Worm (Caenorhabditis elegans) whole organism, young adult: ENCODE data around the gene Y41D4A.3.

Experiments
- F22D6.2 ChIP-seq: sonication (generic microtip); optimal IDR thresholded peaks from 2 replicates; lab custom pipeline; 2016; ENCODE audit warnings: mild to moderate bottlenecking, missing genetic modification characterization, missing compliant biosample characterization
- F49E8.2 ChIP-seq: sonication (generic microtip); optimal IDR thresholded peaks from 3 replicates; lab custom pipeline; 2017; ENCODE audit warnings: missing genetic modification characterization, mild to moderate bottlenecking, missing compliant biosample characterization, antibody characterized with exemption, moderate library complexity; ENCODE audit not compliant: insufficient read depth
- F55B11.4 ChIP-seq: sonication (generic microtip); optimal IDR thresholded peaks from 2 replicates; lab custom pipeline; 2016; ENCODE audit warnings: missing compliant biosample characterization, missing genetic modification characterization, borderline replicate concordance; ENCODE audit not compliant: insufficient read depth
- T07F8.4 ChIP-seq: sonication (generic microtip); optimal IDR thresholded peaks from 2 replicates; lab custom pipeline; 2016; ENCODE audit warnings: mild to moderate bottlenecking, missing genetic modification characterization, moderate library complexity, missing compliant biosample characterization
- Y79H2A.3 ChIP-seq: fragments of 200-800 bp; sonication (Bioruptor generic); conservative IDR thresholded peaks from 2 replicates; pipeline ENCODE4 v1.3.6; 2022; ENCODE audit warnings: missing genetic modification reagents, missing genetic modification characterization, missing compliant biosample characterization
- ZK185.1 ChIP-seq: sonication (generic microtip); optimal IDR thresholded peaks from 2 replicates; lab custom pipeline; 2016; ENCODE audit warnings: mild to moderate bottlenecking, missing genetic modification characterization, missing compliant biosample characterization; ENCODE audit not compliant: poor library complexity, severe bottlenecking
- aptf-3 ChIP-seq: fragments of 200-800 bp; sonication (Bioruptor generic); IDR thresholded peaks from 2 replicates; pipeline ENCODE4 v1.3.6; 2022; ENCODE audit warnings: missing genetic modification characterization, missing compliant biosample characterization
- bed-1 ChIP-seq: fragments of 200-800 bp; sonication (Bioruptor generic); IDR thresholded peaks from 2 replicates; pipeline ENCODE4 v1.3.6; 2022; ENCODE audit warnings: missing genetic modification reagents, missing genetic modification characterization, missing compliant biosample characterization
- cebp-1 ChIP-seq, 2 experiments: fragments of 200-800 bp in 1 of 2; sonication (Bioruptor generic) in 1 of 2; sonication (generic microtip) in 1 of 2; IDR thresholded peaks in 1 of 2; optimal IDR thresholded peaks in 1 of 2; 2 replicates each; pipeline versions ENCODE4 v1.3.6 to Lab custom; 2017 to 2022; ENCODE audit warnings: missing compliant biosample characterization in 2 of 2, missing genetic modification characterization in 2 of 2, mild to moderate bottlenecking in 1 of 2, missing genetic modification reagents in 1 of 2, moderate library complexity in 1 of 2
- ceh-40 ChIP-seq: fragments of 200-800 bp; sonication (Bioruptor generic); IDR thresholded peaks from 2 replicates; pipeline ENCODE4 v1.3.6; 2022; ENCODE audit warnings: missing genetic modification characterization, missing compliant biosample characterization
- ceh-79 ChIP-seq: sonication (generic microtip); optimal IDR thresholded peaks from 2 replicates; lab custom pipeline; 2017; ENCODE audit warnings: mild to moderate bottlenecking, missing genetic modification characterization, missing compliant biosample characterization
- ceh-91 ChIP-seq: fragments of 200-800 bp; sonication (Bioruptor generic); IDR thresholded peaks from 2 replicates; pipeline ENCODE4 v1.3.6; 2022; ENCODE audit warnings: missing genetic modification reagents, missing genetic modification characterization, missing compliant biosample characterization
- chd-7 ChIP-seq: sonication (generic microtip); optimal IDR thresholded peaks from 2 replicates; lab custom pipeline; 2016; ENCODE audit warnings: mild to moderate bottlenecking, missing genetic modification characterization, moderate library complexity, missing compliant biosample characterization
- dpl-1 ChIP-seq: fragments of 150-350 bp; optimal IDR thresholded peaks from 2 replicates; lab custom pipeline; 2014; ENCODE audit warnings: missing biosample characterization, missing genetic modification reagents, missing genetic modification characterization
- egl-18 ChIP-seq: fragments of 200-800 bp; sonication (Bioruptor generic); IDR thresholded peaks from 2 replicates; pipeline ENCODE4 v1.3.6; 2022; ENCODE audit warnings: missing genetic modification reagents, missing genetic modification characterization, missing compliant biosample characterization
- egl-44 ChIP-seq: fragments of 200-800 bp; sonication (Bioruptor generic); IDR thresholded peaks from 2 replicates; pipeline ENCODE4 v1.3.6; 2022; ENCODE audit warnings: missing genetic modification reagents, missing genetic modification characterization, missing compliant biosample characterization
- ekl-4 ChIP-seq: fragments of 200-800 bp; sonication (Bioruptor generic); IDR thresholded peaks from 2 replicates; pipeline ENCODE4 v1.3.6; 2022; ENCODE audit warnings: missing genetic modification reagents, missing genetic modification characterization, missing compliant biosample characterization
- gei-17 ChIP-seq: fragments of 200-800 bp; sonication (Bioruptor generic); optimal IDR thresholded peaks from 2 replicates; lab custom pipeline; 2018; ENCODE audit warnings: mild to moderate bottlenecking, missing genetic modification characterization, missing compliant biosample characterization
- hmg-1.2 ChIP-seq: fragments of 200-800 bp; sonication (Bioruptor generic); IDR thresholded peaks from 2 replicates; pipeline ENCODE4 v1.3.6; 2022; ENCODE audit warnings: missing genetic modification reagents, missing genetic modification characterization, missing compliant biosample characterization
- hmg-20 ChIP-seq: fragments of 200-800 bp; sonication (Bioruptor generic); IDR thresholded peaks from 2 replicates; pipeline ENCODE4 v1.3.6; 2022; ENCODE audit warnings: missing genetic modification reagents, missing genetic modification characterization, missing compliant biosample characterization
- hsf-1 ChIP-seq: fragments of 200-800 bp; sonication (Bioruptor generic); IDR thresholded peaks from 2 replicates; pipeline ENCODE4 v1.3.6; 2022; ENCODE audit warnings: missing genetic modification reagents, missing genetic modification characterization, missing compliant biosample characterization
- lin-40 ChIP-seq: sonication (generic microtip); optimal IDR thresholded peaks from 2 replicates; lab custom pipeline; 2016; ENCODE audit warnings: missing genetic modification characterization, mild to moderate bottlenecking, missing compliant biosample characterization, missing genotype, missing genetic modification reagents
- lsy-27 ChIP-seq: sonication (generic microtip); optimal IDR thresholded peaks from 2 replicates; lab custom pipeline; 2017; ENCODE audit warnings: missing genetic modification characterization, mild to moderate bottlenecking, missing compliant biosample characterization, antibody characterized with exemption, missing genotype, borderline replicate concordance; ENCODE audit not compliant: insufficient read depth
- madf-10 ChIP-seq: sonication (generic microtip); optimal IDR thresholded peaks from 2 replicates; lab custom pipeline; 2016; ENCODE audit warnings: mild to moderate bottlenecking, missing genetic modification characterization, missing compliant biosample characterization
- madf-3 ChIP-seq: fragments of 200-800 bp; sonication (Bioruptor generic); IDR thresholded peaks from 2 replicates; pipeline ENCODE4 v1.3.6; 2022; ENCODE audit warnings: missing genetic modification reagents, missing genetic modification characterization, missing compliant biosample characterization
- madf-6 ChIP-seq: fragments of 200-800 bp; sonication (Bioruptor generic); IDR thresholded peaks from 2 replicates; pipeline ENCODE4 v1.3.6; 2022; ENCODE audit warnings: missing genetic modification reagents, missing genetic modification characterization, missing compliant biosample characterization
- mel-28 ChIP-seq: sonication (generic microtip); optimal IDR thresholded peaks from 2 replicates; lab custom pipeline; 2016; ENCODE audit warnings: borderline replicate concordance, mild to moderate bottlenecking, missing genetic modification characterization, missing compliant biosample characterization
- mxl-1 ChIP-seq: sonication (generic microtip); optimal IDR thresholded peaks from 2 replicates; lab custom pipeline; 2016; ENCODE audit warnings: missing genetic modification characterization, missing compliant biosample characterization
- nfya-1 ChIP-seq: sonication (generic microtip); optimal IDR thresholded peaks from 2 replicates; lab custom pipeline; 2017; ENCODE audit warnings: antibody characterized with exemption, missing compliant biosample characterization, missing genetic modification characterization, borderline replicate concordance; ENCODE audit not compliant: insufficient read depth
- nfya-2 ChIP-seq: fragments of 200-800 bp; sonication (Bioruptor generic); IDR thresholded peaks from 2 replicates; pipeline ENCODE4 v1.3.6; 2022; ENCODE audit warnings: missing genetic modification reagents, missing genetic modification characterization, missing compliant biosample characterization
- nhr-120 ChIP-seq: fragments of 200-800 bp; sonication (Bioruptor generic); IDR thresholded peaks from 2 replicates; pipeline ENCODE4 v1.3.6; 2022; ENCODE audit warnings: missing genetic modification characterization, missing compliant biosample characterization
- nhr-80 ChIP-seq: sonication (generic microtip); optimal IDR thresholded peaks from 2 replicates; lab custom pipeline; 2016; ENCODE audit warnings: missing genetic modification characterization, missing compliant biosample characterization
- sea-2 ChIP-seq: fragments of 200-800 bp; sonication (Bioruptor generic); IDR thresholded peaks from 2 replicates; pipeline ENCODE4 v1.3.6; 2022; ENCODE audit warnings: missing genetic modification characterization, missing compliant biosample characterization
- snpc-1.3 ChIP-seq: sonication (generic microtip); optimal IDR thresholded peaks from 2 replicates; lab custom pipeline; 2017; ENCODE audit warnings: missing genetic modification characterization, mild to moderate bottlenecking, missing compliant biosample characterization, antibody characterized with exemption, moderate library complexity, missing genotype, missing genetic modification reagents; ENCODE audit not compliant: insufficient read depth
- snpc-3.4 ChIP-seq: sonication (generic microtip); optimal IDR thresholded peaks from 2 replicates; lab custom pipeline; 2017; ENCODE audit warnings: missing genetic modification characterization, mild to moderate bottlenecking, missing compliant biosample characterization, antibody characterized with exemption, moderate library complexity, missing genotype, missing genetic modification reagents
- tbp1 ChIP-seq: fragments of 200-800 bp; sonication (Bioruptor generic); optimal IDR thresholded peaks from 2 replicates; lab custom pipeline; 2018; ENCODE audit warnings: mild to moderate bottlenecking, missing genetic modification characterization, missing compliant biosample characterization
- tbx-9 ChIP-seq: sonication (generic microtip); optimal IDR thresholded peaks from 2 replicates; lab custom pipeline; 2016; ENCODE audit warnings: borderline replicate concordance, missing genetic modification characterization, inconsistent platforms, missing compliant biosample characterization
- tlf-1 ChIP-seq: fragments of 200-800 bp; sonication (Bioruptor generic); optimal IDR thresholded peaks from 2 replicates; lab custom pipeline; 2018; ENCODE audit warnings: mild to moderate bottlenecking, missing genetic modification characterization, missing compliant biosample characterization
- unc-62 ChIP-seq: fragments of 150-350 bp; optimal IDR thresholded peaks from 2 replicates; lab custom pipeline; 2014; ENCODE audit warnings: missing biosample characterization, missing genetic modification reagents, missing genetic modification characterization
- zfh-2 ChIP-seq: fragments of 200-800 bp; sonication (Bioruptor generic); conservative IDR thresholded peaks from 2 replicates; pipeline ENCODE4 v1.3.6; 2022; ENCODE audit warnings: missing genetic modification reagents, missing genetic modification characterization, missing compliant biosample characterization
- ztf-3 ChIP-seq: fragments of 200-800 bp; sonication (Bioruptor generic); optimal IDR thresholded peaks from 2 replicates; lab custom pipeline; 2018; ENCODE audit warnings: mild to moderate bottlenecking, missing genetic modification characterization, missing compliant biosample characterization
- ztf-6 ChIP-seq: fragments of 200-800 bp; sonication (Bioruptor generic); IDR thresholded peaks from 2 replicates; pipeline ENCODE4 v1.3.6; 2022; ENCODE audit warnings: missing genetic modification reagents, missing genetic modification characterization, missing compliant biosample characterization

Gene Y41D4A.3

ce11 chrIV:1752480-1752879, 1.1 kb upstream of the Y41D4A.3 start:
- no peak for TF ChIP-seq lsy-27
- peak; percentile 71 for TF ChIP-seq zfh-2 (GFP tag; lab: Robert Waterston, UW)
- TF ChIP-seq tbx-9 (tag; lab: Kevin White, UChicago) = no peak
- TF ChIP-seq ztf-3 (GFP tag; lab: Kevin White, UChicago) = no peak
- no peak for TF ChIP-seq cebp-1 (GFP tag; IDR thresholded peaks at IDR 0.05; lab: Robert Waterston, UW)
- TF ChIP-seq cebp-1 (tag; optimal IDR thresholded peaks at IDR 0.05; lab: Kevin White, UChicago) = no peak
- no peak for TF ChIP-seq Y79H2A.3 (GFP tag; lab: Robert Waterston, UW)
- no peak for TF ChIP-seq bed-1 (GFP tag; lab: Robert Waterston, UW)
- no peak for TF ChIP-seq aptf-3 (GFP tag; lab: Robert Waterston, UW)
- no peak for TF ChIP-seq F49E8.2 (tag; lab: Kevin White, UChicago)

DNA sequence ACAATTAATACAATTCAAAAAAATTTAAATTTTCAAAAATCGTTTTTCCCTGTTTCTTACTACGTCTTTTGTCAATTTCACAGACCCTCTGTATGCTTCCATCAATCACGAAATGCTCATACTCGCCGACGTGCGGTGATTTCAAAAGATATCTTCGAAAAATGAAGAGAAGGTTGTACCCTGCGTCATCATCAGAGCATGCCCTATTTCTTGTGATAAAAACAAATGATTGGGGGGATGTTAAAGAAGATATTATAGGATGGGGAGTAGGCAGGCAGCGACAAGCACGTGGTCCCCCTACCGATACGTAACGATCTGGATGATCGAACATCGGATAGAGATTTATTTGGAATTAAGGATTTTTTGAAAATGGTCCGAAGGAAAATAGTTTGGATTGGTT, 5.0 kb downstream of the Y41D4A.3 start:
- TF ChIP-seq egl-18 (GFP tag; lab: Robert Waterston, UW) = no peak
- no peak for TF ChIP-seq hmg-1.2 (GFP tag; lab: Robert Waterston, UW)

DNA sequence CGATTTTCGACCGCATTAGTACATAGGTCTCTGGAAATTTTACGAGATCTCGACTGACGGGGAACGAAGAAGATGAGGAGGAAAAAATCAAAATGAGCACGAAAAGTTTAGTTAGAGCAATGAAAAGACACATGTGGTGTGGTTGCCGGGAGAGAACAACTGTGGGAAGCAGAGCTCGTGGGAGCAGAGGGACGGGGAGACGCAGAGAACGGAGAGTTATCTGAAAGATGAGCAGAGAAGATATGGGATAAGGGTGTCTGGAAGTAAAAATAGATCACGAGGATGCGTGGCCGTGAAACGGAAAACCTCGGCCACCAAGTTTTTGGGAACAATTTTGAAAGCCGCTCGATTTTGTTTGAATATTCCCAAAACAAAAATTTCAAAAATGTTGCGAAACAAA, 8.0 kb downstream of the Y41D4A.3 start, which contains the start of gene Y41D4A.7:
TSS of gene Y41D4A.7 (minus strand) at position 18 of the 400 bp plus-strand sequence.
- TF ChIP-seq nfya-1 (tag; lab: Kevin White, UChicago) = no peak
- TF ChIP-seq ceh-91 = no peak
- TF ChIP-seq nhr-80 (tag; lab: Kevin White, UChicago) = no peak
- no peak for TF ChIP-seq F55B11.4 (tag; lab: Kevin White, UChicago)
- TF ChIP-seq gei-17 (GFP tag; lab: Kevin White, UChicago) = no peak
- TF ChIP-seq zfh-2 (GFP tag; lab: Robert Waterston, UW) = 0 out of 2 replicates have a peak, but pooled peaks have one; percentile 39
- no peak for TF ChIP-seq chd-7 (tag; lab: Kevin White, UChicago)
- no peak for TF ChIP-seq ceh-79 (tag; lab: Kevin White, UChicago)

ce11 chrIV:1763452-1763851, 9.9 kb downstream of the Y41D4A.3 start:
- TF ChIP-seq T07F8.4 (tag; lab: Kevin White, UChicago) (no peak), madf-3 (GFP tag; lab: Robert Waterston, UW) (0 out of 2 replicates have a peak, but pooled peaks have one; percentile 25), unc-62 (no peak), madf-10 (tag; lab: Kevin White, UChicago) (no peak), snpc-3.4 (tag; lab: Kevin White, UChicago) (peak; percentile 81), tlf-1 (GFP tag; lab: Kevin White, UChicago) (peak; percentile 9), dpl-1 (no peak), tbp1 (GFP tag; lab: Kevin White, UChicago) (peak; percentile 47), nfya-2 (no peak), F22D6.2 (tag; lab: Kevin White, UChicago) (no peak), sea-2 (GFP tag; lab: Robert Waterston, UW) (no peak), nhr-120 (GFP tag; lab: Robert Waterston, UW) (no peak), ceh-79 (tag; lab: Kevin White, UChicago) (no peak), mel-28 (tag; lab: Kevin White, UChicago) (no peak), ceh-40 (GFP tag; lab: Robert Waterston, UW) (no peak), hmg-20 (GFP tag; lab: Robert Waterston, UW) (no peak), egl-44 (GFP tag; lab: Robert Waterston, UW) (no peak), egl-18 (GFP tag; lab: Robert Waterston, UW) (no peak), F49E8.2 (tag; lab: Kevin White, UChicago) (no peak), lsy-27 (no peak), snpc-1.3 (tag; lab: Kevin White, UChicago) (no peak), ZK185.1 (no peak), mxl-1 (tag; lab: Kevin White, UChicago) (no peak), hsf-1 (peak; percentile 59), madf-6 (GFP tag; lab: Robert Waterston, UW) (peak; percentile 69), ztf-6 (GFP tag; lab: Robert Waterston, UW) (no peak), lin-40 (tag; lab: Kevin White, UChicago) (no peak), ekl-4 (GFP tag; lab: Robert Waterston, UW) (peak; percentile 62; the same call in 1 of the 2 replicates)
